Worm (Caenorhabditis elegans): ENCODE data around the gene mob-4.

DNA sequence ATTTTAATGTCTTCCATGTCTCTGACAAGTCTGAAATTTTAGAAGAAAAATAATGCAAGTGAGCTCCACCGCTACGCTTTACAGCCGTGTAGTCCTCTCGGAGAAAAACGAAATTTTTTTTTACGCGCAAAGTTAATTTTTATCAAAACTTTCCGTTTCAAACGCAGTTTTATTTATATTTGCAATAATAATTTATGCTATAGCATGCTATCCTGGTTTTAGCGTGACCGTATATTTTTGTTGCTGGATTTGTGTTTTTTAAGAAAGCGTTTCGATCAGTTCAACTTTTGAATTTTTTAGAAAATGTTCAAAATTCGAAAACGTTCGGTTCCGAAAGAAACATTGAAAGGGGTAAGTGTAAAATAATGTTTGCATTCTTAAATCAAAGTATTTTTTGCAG lies 33.2 kb upstream of the mob-4 start, which contains the start of gene C50C3.1:
- TF ChIP-seq bed-3 (GFP tag; optimal IDR thresholded peaks at IDR 0.05) (no peak), nhr-12 (tag; optimal IDR thresholded peaks at IDR 0.05) (no peak), mep-1 (tag; optimal IDR thresholded peaks at IDR 0.05) (no peak), lsy-2 (tag; optimal IDR thresholded peaks at IDR 0.05) (no peak), nhr-28 (tag; optimal IDR thresholded peaks at IDR 0.05) (no peak), elt-1 (tag; optimal IDR thresholded peaks at IDR 0.05; ENCODE audit: borderline replicate concordance, insufficient read depth) (no peak), nhr-237 (tag; optimal IDR thresholded peaks at IDR 0.05) (no peak), elt-3 (tag; optimal IDR thresholded peaks at IDR 0.05) (no peak)
